ENCODE assay signal across 4 worm cellular contexts in the genomic region with DNA sequence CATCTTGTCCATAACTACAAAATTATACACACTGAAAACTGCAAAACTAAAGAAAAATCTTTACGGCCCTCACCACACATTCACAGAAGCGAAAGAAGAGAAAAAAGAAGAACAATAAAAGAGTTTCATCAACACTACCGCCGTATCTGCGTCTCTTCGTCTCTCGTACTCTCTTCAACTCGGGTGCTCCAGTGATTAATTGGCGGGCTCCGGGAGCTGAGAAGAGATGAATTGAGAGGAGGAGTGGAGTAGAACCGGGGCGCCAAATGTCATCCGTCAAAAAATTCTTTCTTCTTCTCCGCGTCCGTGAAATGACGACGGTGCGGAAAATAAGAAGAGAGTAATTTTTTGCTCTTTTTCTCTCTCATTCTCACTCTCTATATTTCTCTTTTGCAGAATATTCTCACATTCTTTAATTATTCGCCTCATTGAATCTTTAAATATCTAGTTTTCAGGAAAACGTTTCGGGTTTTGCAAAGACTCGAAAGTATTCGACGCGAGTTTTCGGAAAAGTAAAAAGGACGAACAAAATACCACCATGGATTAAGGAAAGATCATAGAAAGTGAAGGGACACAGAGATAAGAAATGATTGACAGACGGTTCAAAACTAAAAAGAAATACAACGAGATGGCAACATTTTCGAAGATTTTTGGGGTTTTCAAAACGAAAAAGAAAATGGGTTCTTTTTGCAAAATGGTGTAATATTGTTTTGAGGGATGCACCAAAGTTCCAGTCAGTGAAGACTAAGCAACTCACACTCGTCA.
TF ChIP-seq lines count a peak whose summit lies in the region.

No protein-coding gene starts in this region.

TF ChIP-seq in whole organism, L1 larva, 84 proteins besides CTCF, POLR2A, EP300 and RAD21 (continued from another document and continues in another):
- TF ChIP-seq unc-98 (GFP tag; IDR thresholded peaks at IDR 0.05; lab: Robert Waterston, UW), result no peak
- no peak for TF ChIP-seq C34B4.2 (tag; optimal IDR thresholded peaks at IDR 0.05; lab: Kevin White, UChicago)
- TF ChIP-seq isw-1 (GFP tag; IDR thresholded peaks at IDR 0.05; lab: Robert Waterston, UW), result no peak
- TF ChIP-seq hlh-4 (tag; optimal IDR thresholded peaks at IDR 0.05; lab: Kevin White, UChicago), result no peak
- TF ChIP-seq nhr-77 (tag; optimal IDR thresholded peaks at IDR 0.05; lab: Kevin White, UChicago), result no peak
- peak; percentile 24 for TF ChIP-seq nhr-47 (tag; optimal IDR thresholded peaks at IDR 0.05; lab: Kevin White, UChicago)
- TF ChIP-seq mab-9 (GFP tag; IDR thresholded peaks at IDR 0.05; lab: Robert Waterston, UW), result no peak
- no peak for TF ChIP-seq alr-1 (tag; optimal IDR thresholded peaks at IDR 0.05; lab: Kevin White, UChicago; ENCODE audit: borderline replicate concordance)
- no peak for TF ChIP-seq zip-4 (GFP tag; optimal IDR thresholded peaks at IDR 0.05; lab: Kevin White, UChicago)
- TF ChIP-seq vab-15 (tag; optimal IDR thresholded peaks at IDR 0.05; lab: Kevin White, UChicago), result peak; percentile 15
- no peak for TF ChIP-seq nhr-90 (tag; optimal IDR thresholded peaks at IDR 0.05; lab: Kevin White, UChicago; ENCODE audit: poor library complexity)
- TF ChIP-seq irx-1 (tag; optimal IDR thresholded peaks at IDR 0.05; lab: Kevin White, UChicago), result peak; percentile 5
- peak; percentile 20 for TF ChIP-seq swsn-7 (tag; optimal IDR thresholded peaks at IDR 0.05; lab: Kevin White, UChicago)
- no peak for TF ChIP-seq ceh-63 (GFP tag; optimal IDR thresholded peaks at IDR 0.05; lab: Kevin White, UChicago)
- peak; percentile 3 for TF ChIP-seq nhr-20 (tag; optimal IDR thresholded peaks at IDR 0.05; lab: Kevin White, UChicago)
- peak; percentile 92 for TF ChIP-seq lin-14 (GFP tag; optimal IDR thresholded peaks at IDR 0.05; lab: Kevin White, UChicago)
- no peak for TF ChIP-seq nhr-11 (tag; optimal IDR thresholded peaks at IDR 0.05; lab: Kevin White, UChicago)
- peak; percentile 40; the same call in 1 of the 2 replicates for TF ChIP-seq nhr-19 (GFP tag; conservative IDR thresholded peaks at IDR 0.05; lab: Robert Waterston, UW)
- peak in 1 of 3 experiments; percentile 1 for TF ChIP-seq ceh-82 (tag; optimal IDR thresholded peaks at IDR 0.05; lab: Kevin White, UChicago)
- peak; percentile 5 for TF ChIP-seq unc-86 (tag; optimal IDR thresholded peaks at IDR 0.05; lab: Kevin White, UChicago)
- TF ChIP-seq grh-1 (GFP tag; IDR thresholded peaks at IDR 0.05; lab: Robert Waterston, UW), result no peak
- TF ChIP-seq tbx-2 (tag; optimal IDR thresholded peaks at IDR 0.05; lab: Kevin White, UChicago), result peak; percentile 49
- peak in 1 of 2 experiments; percentile 2 for TF ChIP-seq lin-35 (GFP tag; optimal IDR thresholded peaks at IDR 0.05; lab: Kevin White, UChicago)
- TF ChIP-seq pag-3 (tag; optimal IDR thresholded peaks at IDR 0.05; lab: Kevin White, UChicago; ENCODE audit: borderline replicate concordance, insufficient read depth), result no peak
- TF ChIP-seq efl-1 (optimal IDR thresholded peaks at IDR 0.05; lab: Kevin White, UChicago), result peak in 1 of 2 experiments; percentile 11
- TF ChIP-seq efl-1 (GFP tag; optimal IDR thresholded peaks at IDR 0.05 in 1 of 2; lab: Kevin White, UChicago), result peak in 1 of 2 experiments; percentile 59
- no peak for TF ChIP-seq Y116A8C.19 (tag; optimal IDR thresholded peaks at IDR 0.05; lab: Kevin White, UChicago; ENCODE audit: borderline replicate concordance)
- TF ChIP-seq mef-2 (tag; optimal IDR thresholded peaks at IDR 0.05; lab: Kevin White, UChicago), result no peak
- no peak for TF ChIP-seq ets-5 (GFP tag; IDR thresholded peaks at IDR 0.05; lab: Robert Waterston, UW)

TF ChIP-seq in whole organism, L2 larva, 48 proteins besides CTCF, POLR2A, EP300 and RAD21 (continued from another document and continues in another):
- no peak for TF ChIP-seq nhr-6 (tag; optimal IDR thresholded peaks at IDR 0.05; lab: Kevin White, UChicago)
- no peak for TF ChIP-seq nhr-77 (tag; optimal IDR thresholded peaks at IDR 0.05; lab: Kevin White, UChicago)
- no peak for TF ChIP-seq ztf-1 (GFP tag; conservative IDR thresholded peaks at IDR 0.05; lab: Robert Waterston, UW)
- no peak for TF ChIP-seq gmeb-1 (tag; optimal IDR thresholded peaks at IDR 0.05; lab: Kevin White, UChicago)
- TF ChIP-seq egl-27 (tag; optimal IDR thresholded peaks at IDR 0.05; lab: Kevin White, UChicago), result no peak
- peak; percentile 20 for TF ChIP-seq unc-62 (GFP tag; optimal IDR thresholded peaks at IDR 0.05; lab: Kevin White, UChicago)
- no peak for TF ChIP-seq elt-1 (tag; optimal IDR thresholded peaks at IDR 0.05; lab: Kevin White, UChicago)
- no peak for TF ChIP-seq dmd-4 (tag; optimal IDR thresholded peaks at IDR 0.05; lab: Kevin White, UChicago)
- no peak for TF ChIP-seq elt-3 (tag; optimal IDR thresholded peaks at IDR 0.05; lab: Kevin White, UChicago)
- peak; percentile 65 for TF ChIP-seq sem-4 (tag; optimal IDR thresholded peaks at IDR 0.05; lab: Kevin White, UChicago)
- TF ChIP-seq Y55F3AM.14 (GFP tag; optimal IDR thresholded peaks at IDR 0.05; lab: Kevin White, UChicago), result peak; percentile 37
- no peak for TF ChIP-seq nhr-12 (tag; optimal IDR thresholded peaks at IDR 0.05; lab: Kevin White, UChicago)
- peak in 1 of 2 experiments; percentile 55 for TF ChIP-seq lsy-2 (tag; optimal IDR thresholded peaks at IDR 0.05; lab: Kevin White, UChicago)
- peak; percentile 55 for TF ChIP-seq unc-55 (GFP tag; optimal IDR thresholded peaks at IDR 0.05; lab: Kevin White, UChicago)
- TF ChIP-seq ceh-82 (tag; optimal IDR thresholded peaks at IDR 0.05; lab: Kevin White, UChicago), result no peak
- TF ChIP-seq aly-2 (tag; optimal IDR thresholded peaks at IDR 0.05; lab: Kevin White, UChicago), result no peak
- peak; percentile 43 for TF ChIP-seq lin-13 (GFP tag; optimal IDR thresholded peaks at IDR 0.05; lab: Kevin White, UChicago)
- peak; percentile 39 for TF ChIP-seq nhr-129 (tag; optimal IDR thresholded peaks at IDR 0.05; lab: Kevin White, UChicago)
- TF ChIP-seq fos-1 (tag; optimal IDR thresholded peaks at IDR 0.05; lab: Kevin White, UChicago), result no peak
- TF ChIP-seq crh-2 (tag; optimal IDR thresholded peaks at IDR 0.05; lab: Kevin White, UChicago), result peak; percentile 20
- TF ChIP-seq mab-5 (tag; optimal IDR thresholded peaks at IDR 0.05; lab: Kevin White, UChicago), result peak; percentile 88
- no peak for TF ChIP-seq nhr-10 (tag; optimal IDR thresholded peaks at IDR 0.05; lab: Kevin White, UChicago)
- no peak for TF ChIP-seq R02D3.7 (tag; optimal IDR thresholded peaks at IDR 0.05; lab: Kevin White, UChicago)
- TF ChIP-seq sma-9 (GFP tag; optimal IDR thresholded peaks at IDR 0.05; lab: Kevin White, UChicago), result peak; percentile 44
- TF ChIP-seq sma-9 (tag; optimal IDR thresholded peaks at IDR 0.05; lab: Kevin White, UChicago), result no peak
- TF ChIP-seq peb-1 (tag; optimal IDR thresholded peaks at IDR 0.05; lab: Kevin White, UChicago), result no peak
- TF ChIP-seq unc-39 (tag; optimal IDR thresholded peaks at IDR 0.05; lab: Kevin White, UChicago), result no peak
- no peak for TF ChIP-seq ztf-11 (tag; optimal IDR thresholded peaks at IDR 0.05; lab: Kevin White, UChicago)
- TF ChIP-seq C34F6.9 (tag; optimal IDR thresholded peaks at IDR 0.05; lab: Kevin White, UChicago), result peak; percentile 49
- TF ChIP-seq mdl-1 (tag; optimal IDR thresholded peaks at IDR 0.05; lab: Kevin White, UChicago), result no peak
- TF ChIP-seq skn-1 (tag; optimal IDR thresholded peaks at IDR 0.05; lab: Kevin White, UChicago), result no peak
- no peak for TF ChIP-seq zag-1 (tag; optimal IDR thresholded peaks at IDR 0.05; lab: Kevin White, UChicago)
- no peak for TF ChIP-seq nhr-21 (tag; optimal IDR thresholded peaks at IDR 0.05; lab: Kevin White, UChicago)
- TF ChIP-seq alr-1 (tag; optimal IDR thresholded peaks at IDR 0.05; lab: Kevin White, UChicago), result no peak

TF ChIP-seq in whole organism, L4 larva, 104 proteins besides CTCF, POLR2A, EP300 and RAD21 (continued from another document):
- peak; percentile 29 for TF ChIP-seq hlh-11 (tag; optimal IDR thresholded peaks at IDR 0.05; lab: Kevin White, UChicago)
- peak in 1 of 2 experiments; percentile 58 for TF ChIP-seq daf-16 (GFP tag; optimal IDR thresholded peaks at IDR 0.05; lab: Kevin White, UChicago)
- TF ChIP-seq daf-16 (tag; optimal IDR thresholded peaks at IDR 0.05; lab: Kevin White, UChicago), result no peak
- TF ChIP-seq ctbp-1 (GFP tag; IDR thresholded peaks at IDR 0.05; lab: Robert Waterston, UW), result 0 out of 2 replicates have a peak, but pooled peaks have one; percentile 45
- peak; percentile 66; the same call in 1 of the 2 replicates for TF ChIP-seq ceh-20 (GFP tag; IDR thresholded peaks at IDR 0.05; lab: Robert Waterston, UW)
- TF ChIP-seq ZK546.5 (tag; optimal IDR thresholded peaks at IDR 0.05; lab: Kevin White, UChicago), result no peak
- TF ChIP-seq egl-43 (GFP tag; IDR thresholded peaks at IDR 0.05; lab: Robert Waterston, UW), result 0 out of 2 replicates have a peak, but pooled peaks have one; percentile 35
- peak in 1 of 2 experiments; percentile 28 for TF ChIP-seq hif-1 (tag; optimal IDR thresholded peaks at IDR 0.05; lab: Kevin White, UChicago)
- TF ChIP-seq zag-1 (tag; optimal IDR thresholded peaks at IDR 0.05; lab: Kevin White, UChicago), result no peak
- peak; percentile 20 for TF ChIP-seq mep-1 (tag; optimal IDR thresholded peaks at IDR 0.05; lab: Kevin White, UChicago)
- TF ChIP-seq hlh-30 (tag; optimal IDR thresholded peaks at IDR 0.05; lab: Kevin White, UChicago; ENCODE audit: insufficient read depth), result no peak

TF ChIP-seq in whole organism, mixed stage, embryonic, 35 proteins besides CTCF, POLR2A, EP300 and RAD21 (continued from another document):
- TF ChIP-seq ceh-39 (tag; optimal IDR thresholded peaks at IDR 0.05; lab: Kevin White, UChicago) (no peak), ces-1 (GFP tag; optimal IDR thresholded peaks at IDR 0.05; lab: Kevin White, UChicago) (peak; percentile 49)
TF ChIP-seq in whole organism, mixed stage, embryonic: peak in this region for 4.
